Worm (Caenorhabditis elegans) whole organism, L4 larva: Measurements from ENCODE around the gene R05F9.7.

Experiments used
- D1046.2 ChIP-seq: fragments of 200-800 bp; sonication (Bioruptor generic); IDR thresholded peaks from 2 replicates; pipeline ENCODE4 v1.3.6; 2022; ENCODE audit warnings: missing genetic modification characterization, missing compliant biosample characterization
- T20F7.1 ChIP-seq: fragments of 200-800 bp; sonication (Bioruptor generic); optimal IDR thresholded peaks from 2 replicates; lab custom pipeline; 2018; ENCODE audit warnings: mild to moderate bottlenecking, missing genetic modification characterization, missing compliant biosample characterization
- ZK337.2 ChIP-seq: fragments of 200-800 bp; sonication (Bioruptor generic); IDR thresholded peaks from 2 replicates; pipeline ENCODE4 v1.3.6; 2022; ENCODE audit warnings: missing genetic modification reagents, missing genetic modification characterization, missing compliant biosample characterization
- aha-1 ChIP-seq: fragments of 150-350 bp; peaks from one replicate; lab custom pipeline; 2014; ENCODE audit warnings: missing biosample characterization, missing genetic modification characterization
- ama-1 ChIP-seq: fragments of 150-350 bp; optimal IDR thresholded peaks from 2 replicates; lab custom pipeline; 2014; ENCODE audit warnings: inconsistent platforms, mixed read lengths
- ceh-62 ChIP-seq: sonication (generic microtip); optimal IDR thresholded peaks from 2 replicates; lab custom pipeline; 2017; ENCODE audit warnings: missing biosample characterization, missing genetic modification characterization
- ceh-82 ChIP-seq: sonication (generic microtip); optimal IDR thresholded peaks from 2 replicates; lab custom pipeline; 2017; ENCODE audit warnings: missing biosample characterization, missing genetic modification characterization
- cey-2 ChIP-seq: sonication (generic microtip); optimal IDR thresholded peaks from 3 replicates; lab custom pipeline; 2017; ENCODE audit warnings: missing genetic modification characterization, mild to moderate bottlenecking, missing compliant biosample characterization, antibody characterized with exemption, borderline replicate concordance; ENCODE audit not compliant: insufficient read depth
- daf-16 ChIP-seq, 3 experiments: sonication (generic microtip); optimal IDR thresholded peaks; 2 replicates each; lab custom pipeline; 2016 to 2017; ENCODE audit warnings: missing genetic modification characterization in 3 of 3, missing genetic modification reagents in 3 of 3, mild to moderate bottlenecking in 2 of 3, missing compliant biosample characterization in 2 of 3, missing biosample characterization in 1 of 3, moderate library complexity in 1 of 3
- daf-19 ChIP-seq: fragments of 200-800 bp; sonication (Bioruptor generic); conservative IDR thresholded peaks from 2 replicates; pipeline ENCODE4 v1.3.6; 2022; ENCODE audit warnings: missing genetic modification characterization, missing compliant biosample characterization
- dmd-6 ChIP-seq: fragments of 200-800 bp; sonication (Bioruptor generic); IDR thresholded peaks from 2 replicates; pipeline ENCODE4 v1.3.6; 2022; ENCODE audit warnings: missing genetic modification reagents, missing genetic modification characterization, missing compliant biosample characterization
- dmd-9 ChIP-seq: fragments of 200-800 bp; sonication (Bioruptor generic); IDR thresholded peaks from 2 replicates; pipeline ENCODE4 v1.3.6; 2022; ENCODE audit warnings: missing genetic modification reagents, missing genetic modification characterization, missing compliant biosample characterization
- dve-1 ChIP-seq: sonication (generic microtip); optimal IDR thresholded peaks from 2 replicates; lab custom pipeline; 2017; ENCODE audit warnings: antibody characterized with exemption, mild to moderate bottlenecking, missing genetic modification characterization, missing compliant biosample characterization; ENCODE audit not compliant: insufficient read depth
- egl-27 ChIP-seq: sonication (generic microtip); optimal IDR thresholded peaks from 3 replicates; lab custom pipeline; 2017; ENCODE audit warnings: missing biosample characterization, missing genetic modification reagents, missing genetic modification characterization
- fkh-10 ChIP-seq: fragments of 150-350 bp; optimal IDR thresholded peaks from 2 replicates; lab custom pipeline; 2014; ENCODE audit warnings: missing biosample characterization, missing genetic modification reagents, missing genetic modification characterization
- hlh-11 ChIP-seq: fragments of 200-800 bp; sonication (Bioruptor generic); optimal IDR thresholded peaks from 2 replicates; lab custom pipeline; 2018; ENCODE audit warnings: mild to moderate bottlenecking, missing genetic modification characterization, missing compliant biosample characterization
- jun-1 ChIP-seq: fragments of 150-350 bp; optimal IDR thresholded peaks from 2 replicates; lab custom pipeline; 2014; ENCODE audit warnings: missing biosample characterization, missing genetic modification reagents, missing genetic modification characterization
- lim-7 ChIP-seq: fragments of 200-800 bp; sonication (Bioruptor generic); IDR thresholded peaks from 2 replicates; pipeline ENCODE4 v1.3.6; 2022; ENCODE audit warnings: missing genetic modification characterization, missing compliant biosample characterization
- lin-1 ChIP-seq: fragments of 200-800 bp; sonication (Bioruptor generic); IDR thresholded peaks from 2 replicates; pipeline ENCODE4 v1.3.6; 2022; ENCODE audit warnings: missing genetic modification reagents, missing genetic modification characterization, missing compliant biosample characterization
- lin-38 ChIP-seq: fragments of 200-800 bp; sonication (Bioruptor generic); IDR thresholded peaks from 2 replicates; pipeline ENCODE4 v1.3.6; 2022; ENCODE audit warnings: missing genetic modification reagents, missing genetic modification characterization, missing compliant biosample characterization
- mep-1 ChIP-seq: fragments of 150-350 bp; sonication (generic microtip); optimal IDR thresholded peaks from 3 replicates; lab custom pipeline; 2014; ENCODE audit warnings: missing biosample characterization, missing genetic modification characterization
- mxl-3 ChIP-seq: fragments of 200-800 bp; sonication (Bioruptor generic); optimal IDR thresholded peaks from 2 replicates; lab custom pipeline; 2018; ENCODE audit warnings: mild to moderate bottlenecking, missing genetic modification characterization, missing compliant biosample characterization
- nhr-10 ChIP-seq: fragments of 150-350 bp; optimal IDR thresholded peaks from 2 replicates; lab custom pipeline; 2014; ENCODE audit warnings: missing biosample characterization, missing genetic modification characterization
- nhr-237 ChIP-seq: sonication (generic microtip); optimal IDR thresholded peaks from 2 replicates; lab custom pipeline; 2017; ENCODE audit warnings: missing biosample characterization, missing genetic modification characterization
- nhr-28 ChIP-seq: fragments of 150-350 bp; optimal IDR thresholded peaks from 2 replicates; lab custom pipeline; 2014; ENCODE audit warnings: missing biosample characterization, missing genetic modification characterization
- nhr-41 ChIP-seq: fragments of 200-800 bp; sonication (Bioruptor generic); IDR thresholded peaks from 2 replicates; pipeline ENCODE4 v1.3.6; 2022; ENCODE audit warnings: missing genetic modification reagents, missing genetic modification characterization, missing compliant biosample characterization
- nhr-42 ChIP-seq: fragments of 200-800 bp; sonication (Bioruptor generic); IDR thresholded peaks from 2 replicates; pipeline ENCODE4 v1.3.6; 2022; ENCODE audit warnings: missing genetic modification characterization, missing compliant biosample characterization
- nhr-48 ChIP-seq: sonication (generic microtip); optimal IDR thresholded peaks from 2 replicates; lab custom pipeline; 2016; ENCODE audit warnings: mild to moderate bottlenecking, missing genetic modification characterization, missing compliant biosample characterization
- pha-4 ChIP-seq, 2 experiments: fragments of 150-350 bp in 1 of 2; fragments of 200-800 bp in 1 of 2; sonication (Bioruptor generic) in 1 of 2; IDR thresholded peaks in 1 of 2; optimal IDR thresholded peaks in 1 of 2; 2 replicates each; pipeline versions ENCODE4 v1.3.6 to Lab custom; 2014 to 2022; ENCODE audit warnings: missing genetic modification characterization in 2 of 2, missing genetic modification reagents in 2 of 2, missing biosample characterization in 1 of 2, missing compliant biosample characterization in 1 of 2
- pqm-1 ChIP-seq: sonication (generic microtip); optimal IDR thresholded peaks from 2 replicates; lab custom pipeline; 2017; ENCODE audit warnings: missing biosample characterization, missing genetic modification characterization
- spr-3 ChIP-seq: fragments of 200-800 bp; sonication (Bioruptor generic); optimal IDR thresholded peaks from 2 replicates; lab custom pipeline; 2018; ENCODE audit warnings: mild to moderate bottlenecking, missing genetic modification characterization, missing compliant biosample characterization
- tra-1 ChIP-seq: fragments of 200-800 bp; sonication (Bioruptor generic); IDR thresholded peaks from 2 replicates; pipeline ENCODE4 v1.3.6; 2022; ENCODE audit warnings: missing genetic modification reagents, missing genetic modification characterization, missing compliant biosample characterization
- unc-62 ChIP-seq, 3 experiments: fragments of 150-350 bp in 1 of 3; sonication (generic microtip); optimal IDR thresholded peaks in 2 of 3; peaks in 1 of 3; 1 replicate in 1 of 3; 2 replicates in 2 of 3; lab custom pipeline; 2014 to 2017; ENCODE audit warnings: missing biosample characterization in 3 of 3, missing genetic modification characterization in 3 of 3, missing genetic modification reagents in 3 of 3, missing genotype in 1 of 3
- zip-11 ChIP-seq: fragments of 200-800 bp; sonication (Bioruptor generic); IDR thresholded peaks from 2 replicates; pipeline ENCODE4 v1.3.6; 2022; ENCODE audit warnings: missing genetic modification characterization, missing compliant biosample characterization
- zip-2 ChIP-seq: fragments of 150-350 bp; optimal IDR thresholded peaks from 2 replicates; lab custom pipeline; 2014; ENCODE audit warnings: missing biosample characterization, missing genetic modification characterization
- ztf-7 ChIP-seq: fragments of 150-350 bp; optimal IDR thresholded peaks from 2 replicates; lab custom pipeline; 2014; ENCODE audit warnings: missing biosample characterization, missing genetic modification characterization

Gene R05F9.7

DNA sequence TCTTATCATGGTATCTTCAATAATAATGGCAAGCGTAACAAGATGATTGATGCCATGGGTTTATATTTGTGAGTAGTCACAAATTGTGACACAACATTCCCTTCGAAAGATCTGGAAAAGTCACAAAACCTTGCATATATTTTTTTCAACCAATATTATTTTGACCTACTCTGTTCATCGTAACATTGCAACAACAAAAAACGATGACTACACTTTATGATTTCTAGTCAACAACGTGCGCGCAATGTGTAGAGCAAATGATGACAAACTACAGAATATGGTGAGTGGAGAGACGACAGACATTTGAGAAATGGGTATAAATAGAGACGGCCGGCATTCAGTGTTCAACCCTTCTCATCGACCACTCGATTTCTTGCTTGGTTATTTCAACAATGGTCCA lies 4.3 kb upstream of the R05F9.7 start, which contains the start of gene gst-7 (continued):
- TF ChIP-seq mep-1, result peak; percentile 28
- TF ChIP-seq nhr-48 (tag; lab: Kevin White, UChicago), result peak; percentile 71
- TF ChIP-seq spr-3, result no peak
- no peak for TF ChIP-seq nhr-42 (GFP tag; lab: Robert Waterston, UW)
- no peak for TF ChIP-seq nhr-10
- TF ChIP-seq ceh-82, result no peak
- no peak for TF ChIP-seq nhr-41 (GFP tag; lab: Robert Waterston, UW)
- TF ChIP-seq hlh-11, result peak; percentile 79
- peak; percentile 95 for TF ChIP-seq mxl-3 (GFP tag; lab: Kevin White, UChicago)
- 0 out of 2 replicates have a peak, but pooled peaks have one; percentile 20 for TF ChIP-seq tra-1 (GFP tag; lab: Robert Waterston, UW)
- TF ChIP-seq lin-1 (GFP tag; lab: Robert Waterston, UW), result no peak
- TF ChIP-seq cey-2 (tag; lab: Kevin White, UChicago), result peak; percentile 77
- no peak for TF ChIP-seq pha-4 (GFP tag; IDR thresholded peaks at IDR 0.05; lab: Robert Waterston, UW)
- peak; percentile 37 for TF ChIP-seq pha-4 (tag; optimal IDR thresholded peaks at IDR 0.05; lab: Kevin White, UChicago)
- peak; percentile 5 for TF ChIP-seq ztf-7 (tag; lab: Kevin White, UChicago)
- TF ChIP-seq nhr-28 (tag; lab: Kevin White, UChicago), result peak; percentile 97

DNA sequence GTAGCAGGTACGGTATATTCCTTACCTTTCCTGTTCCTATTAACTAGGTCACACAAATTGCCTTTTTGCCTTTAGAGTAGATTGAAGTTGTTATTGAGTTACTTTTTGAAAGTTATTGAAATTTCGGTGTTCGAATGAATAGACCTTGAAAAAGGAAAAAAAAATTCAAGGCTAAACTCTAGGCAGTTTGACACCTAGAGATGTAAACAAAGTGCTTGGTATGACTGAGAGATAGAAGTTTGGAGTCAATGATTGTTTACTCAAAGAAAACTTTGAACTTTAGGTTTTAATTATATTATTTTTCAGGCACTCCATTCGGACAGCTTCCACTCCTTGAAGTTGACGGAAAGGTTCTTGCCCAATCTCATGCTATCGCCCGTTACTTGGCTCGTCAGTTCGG lies 3.6 kb upstream of the R05F9.7 start:
- TF ChIP-seq fkh-10 (GFP tag; lab: Kevin White, UChicago) (no peak), nhr-42 (GFP tag; lab: Robert Waterston, UW) (no peak), ama-1 (lab: Kevin White, UChicago) (no peak), nhr-237 (no peak), egl-27 (tag; lab: Kevin White, UChicago) (no peak), unc-62 (GFP tag; optimal IDR thresholded peaks at IDR 0.05 in 1 of 2; lab: Kevin White, UChicago) (no peak), unc-62 (tag; optimal IDR thresholded peaks at IDR 0.05; lab: Kevin White, UChicago) (no peak), lim-7 (GFP tag; lab: Robert Waterston, UW) (0 out of 2 replicates have a peak, but pooled peaks have one; percentile 7), mxl-3 (GFP tag; lab: Kevin White, UChicago) (no peak), dve-1 (tag; lab: Kevin White, UChicago) (peak; percentile 27), dmd-9 (GFP tag; lab: Robert Waterston, UW) (no peak), T20F7.1 (no peak), dmd-6 (GFP tag; lab: Robert Waterston, UW) (no peak), ceh-62 (tag; lab: Kevin White, UChicago) (no peak), aha-1 (peak; percentile 3), daf-16 (GFP tag; optimal IDR thresholded peaks at IDR 0.05; lab: Kevin White, UChicago) (no peak), daf-16 (tag; optimal IDR thresholded peaks at IDR 0.05; lab: Kevin White, UChicago) (peak; percentile 75), lin-38 (GFP tag; lab: Robert Waterston, UW) (no peak), zip-2 (tag; lab: Kevin White, UChicago) (no peak)

DNA sequence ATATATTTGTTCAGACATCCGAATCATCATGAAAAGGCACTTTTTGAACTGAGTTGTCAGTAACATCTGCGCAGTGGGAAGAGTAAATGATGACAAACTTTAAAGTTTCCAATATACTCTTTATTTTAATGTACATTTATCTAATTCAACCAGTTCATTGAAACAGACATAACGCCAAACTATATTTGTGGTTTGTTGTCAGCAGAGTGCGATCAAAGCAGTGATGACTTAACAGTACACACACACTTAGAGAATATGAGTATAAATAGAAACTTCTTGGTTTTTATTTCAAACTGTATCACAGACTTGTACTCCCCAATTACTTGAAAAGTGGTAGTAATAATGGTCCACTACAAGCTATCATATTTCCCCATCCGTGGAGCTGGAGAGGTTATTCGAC lies 2.7 kb upstream of the R05F9.7 start, which contains the start of gene gst-8:
gst-8 (plus strand) TSS at position 301 of the 400 bp plus-strand sequence.
- TF ChIP-seq daf-19 (GFP tag; lab: Robert Waterston, UW), result no peak
- TF ChIP-seq dmd-6 (GFP tag; lab: Robert Waterston, UW), result 0 out of 2 replicates have a peak, but pooled peaks have one; percentile 17
- no peak for TF ChIP-seq jun-1 (tag; lab: Kevin White, UChicago)
- TF ChIP-seq ZK337.2 (GFP tag; lab: Robert Waterston, UW), result no peak
- TF ChIP-seq T20F7.1, result peak; percentile 27
- TF ChIP-seq zip-11, result no peak
- TF ChIP-seq pqm-1 (tag; lab: Kevin White, UChicago), result no peak
- no peak for TF ChIP-seq fkh-10 (GFP tag; lab: Kevin White, UChicago)
- peak; percentile 9 for TF ChIP-seq dve-1 (tag; lab: Kevin White, UChicago)
- no peak for TF ChIP-seq D1046.2 (GFP tag; lab: Robert Waterston, UW)
- TF ChIP-seq daf-16 (GFP tag; optimal IDR thresholded peaks at IDR 0.05; lab: Kevin White, UChicago), result no peak
- TF ChIP-seq daf-16 (tag; optimal IDR thresholded peaks at IDR 0.05; lab: Kevin White, UChicago), result peak; percentile 55
- TF ChIP-seq hlh-11, result peak; percentile 8
- no peak for TF ChIP-seq unc-62 (GFP tag; optimal IDR thresholded peaks at IDR 0.05 in 1 of 2; lab: Kevin White, UChicago)
- no peak for TF ChIP-seq unc-62 (tag; optimal IDR thresholded peaks at IDR 0.05; lab: Kevin White, UChicago)
- no peak for TF ChIP-seq lin-38 (GFP tag; lab: Robert Waterston, UW)
- TF ChIP-seq, all 104 proteins: peak for 5
